Fruit fly (Drosophila melanogaster): ENCODE measurements around the gene sty.
A peak's percentile ranks its signal among the peaks of the same experiment; 100 is the strongest.

sty gene

DNA sequence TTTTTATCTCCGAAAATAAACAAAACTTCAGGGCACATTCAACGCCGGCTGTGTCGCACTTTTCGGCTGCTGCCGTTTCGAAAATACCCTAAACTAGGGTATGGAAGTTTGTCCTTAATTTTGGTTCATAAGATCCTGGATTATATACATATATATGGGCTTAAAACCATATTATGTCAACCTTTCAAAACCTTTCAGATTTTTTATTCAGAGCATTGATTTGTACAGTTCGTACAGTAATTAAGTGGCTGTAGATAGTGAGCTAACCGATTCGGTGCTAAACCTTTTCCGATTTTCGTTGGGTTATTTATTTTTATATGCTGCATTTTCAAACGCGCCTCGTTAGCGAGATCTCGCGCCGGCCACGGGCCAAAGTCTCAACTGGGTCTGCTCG is 35.1 kb downstream of the sty start (continued):
- TF ChIP-seq Ets21C (GFP tag; optimal IDR thresholded peaks at IDR 0.05): peak; percentile 71
- TF ChIP-seq esn (GFP tag; optimal IDR thresholded peaks at IDR 0.05): peak; percentile 89
- no peak for TF ChIP-seq spab (GFP tag; optimal IDR thresholded peaks at IDR 0.05)
- peak; percentile 78 for TF ChIP-seq CG11902 (GFP tag; optimal IDR thresholded peaks at IDR 0.05)
- no peak for TF ChIP-seq dac (GFP tag; optimal IDR thresholded peaks at IDR 0.05)
- peak; percentile 75 for TF ChIP-seq Met (GFP tag; optimal IDR thresholded peaks at IDR 0.05)
- peak; percentile 15 for TF ChIP-seq CG6854 (GFP tag; optimal IDR thresholded peaks at IDR 0.05)
- no peak for TF ChIP-seq fd59A (GFP tag; optimal IDR thresholded peaks at IDR 0.05)
- TF ChIP-seq Lpt (GFP tag; optimal IDR thresholded peaks at IDR 0.05): no peak
- TF ChIP-seq fd85E (GFP tag; optimal IDR thresholded peaks at IDR 0.05): no peak
- no peak for TF ChIP-seq CG16779 (tag; optimal IDR thresholded peaks at IDR 0.05)
- no peak for TF ChIP-seq salr (GFP tag; optimal IDR thresholded peaks at IDR 0.05)
- no peak for TF ChIP-seq Ets96B (tag; optimal IDR thresholded peaks at IDR 0.05)
- TF ChIP-seq CG8632 (GFP tag; optimal IDR thresholded peaks at IDR 0.05): peak; percentile 24
- no peak for TF ChIP-seq Sox15 (GFP tag; optimal IDR thresholded peaks at IDR 0.05)
- no peak for TF ChIP-seq OdsH (GFP tag; optimal IDR thresholded peaks at IDR 0.05)
- peak; percentile 94 for TF ChIP-seq svp (GFP tag)
- TF ChIP-seq acj6 (GFP tag; optimal IDR thresholded peaks at IDR 0.05): peak; percentile 11
- TF ChIP-seq Eip75B (GFP tag; optimal IDR thresholded peaks at IDR 0.05): peak; percentile 73
- peak; percentile 18; the same call in 1 of the 2 replicates for TF ChIP-seq Gug (GFP tag; IDR thresholded peaks at IDR 0.05)
- TF ChIP-seq eg (GFP tag; IDR thresholded peaks at IDR 0.05): no peak
- peak; percentile 62 for TF ChIP-seq Sox102F (GFP tag; optimal IDR thresholded peaks at IDR 0.05)
- peak; percentile 55 for TF ChIP-seq CG6276 (GFP tag; optimal IDR thresholded peaks at IDR 0.05)
- TF ChIP-seq CG3032 (tag; optimal IDR thresholded peaks at IDR 0.05): peak; percentile 10
- peak; percentile 63 for TF ChIP-seq CG31627 (GFP tag; optimal IDR thresholded peaks at IDR 0.05)
- TF ChIP-seq Hr39 (GFP tag; optimal IDR thresholded peaks at IDR 0.05): peak; percentile 69

DNA sequence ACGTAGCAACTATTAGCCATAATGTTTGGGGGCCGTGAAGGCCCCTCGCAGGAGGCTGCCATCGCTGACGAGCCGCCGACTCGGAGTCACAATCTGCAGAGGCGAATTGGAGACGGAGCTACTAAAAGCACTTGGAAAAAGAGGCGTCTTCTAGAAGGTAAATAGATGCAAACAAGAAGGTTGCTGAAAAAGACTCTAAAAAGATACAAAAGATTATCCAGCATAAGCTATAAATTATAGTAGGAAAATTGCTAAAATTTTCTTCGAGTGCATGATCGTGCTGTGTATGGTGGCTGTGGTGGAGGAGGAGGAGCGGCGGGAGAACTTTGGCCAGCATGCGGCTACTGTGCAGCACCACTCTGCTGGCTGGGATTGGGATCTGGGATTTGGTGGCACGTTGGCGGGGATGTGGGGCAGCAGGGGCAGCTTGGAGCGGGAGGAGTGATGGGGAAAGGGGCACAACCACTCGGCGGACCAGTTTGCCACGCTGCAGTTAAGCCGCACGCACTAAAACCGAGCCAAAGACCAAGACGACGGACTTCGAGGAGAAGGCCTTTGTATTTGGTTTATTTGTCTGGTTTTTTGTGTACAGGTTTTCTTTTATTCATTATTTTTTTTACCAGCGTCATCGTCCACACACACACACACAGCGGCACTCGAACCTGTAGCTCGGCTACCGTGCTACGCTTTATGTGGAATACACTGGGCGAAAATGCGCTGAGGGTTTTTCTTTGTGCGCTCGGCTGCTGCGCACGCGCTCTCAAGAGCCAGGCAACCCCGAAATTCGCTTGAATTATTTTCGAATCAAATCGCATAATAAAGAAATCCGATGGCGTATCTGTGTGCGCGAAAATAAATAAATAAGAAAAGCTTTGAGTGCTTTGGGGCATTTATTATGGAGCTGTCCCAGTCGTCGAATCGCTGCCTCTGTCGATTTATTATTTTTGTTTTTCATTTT is 35.7 kb downstream of the sty start:
- TF ChIP-seq Gug (GFP tag; IDR thresholded peaks at IDR 0.05) (peak; percentile 70), dac (GFP tag; optimal IDR thresholded peaks at IDR 0.05) (peak; percentile 34), CG10669 (GFP tag; optimal IDR thresholded peaks at IDR 0.05) (peak; percentile 67), CG31627 (GFP tag; optimal IDR thresholded peaks at IDR 0.05) (peak; percentile 76), CG3919 (GFP tag; optimal IDR thresholded peaks at IDR 0.05) (peak; percentile 82), CG10631 (GFP tag; optimal IDR thresholded peaks at IDR 0.05) (peak; percentile 78), acj6 (GFP tag; optimal IDR thresholded peaks at IDR 0.05) (peak; percentile 74), Hr4 (GFP tag; optimal IDR thresholded peaks at IDR 0.05) (peak; percentile 54), Sox15 (GFP tag; optimal IDR thresholded peaks at IDR 0.05) (peak; percentile 46), fkh (GFP tag; optimal IDR thresholded peaks at IDR 0.05) (peak; percentile 41), achi (GFP tag; optimal IDR thresholded peaks at IDR 0.05) (peak; percentile 62), CG11294 (GFP tag; IDR thresholded peaks at IDR 0.05) (peak; percentile 74), cyc (GFP tag; optimal IDR thresholded peaks at IDR 0.05) (peak; percentile 90), CG6163 (GFP tag; IDR thresholded peaks at IDR 0.05) (peak; percentile 89), Eip93F (GFP tag; optimal IDR thresholded peaks at IDR 0.05) (peak; percentile 44), vri (GFP tag; optimal IDR thresholded peaks at IDR 0.05) (peak; percentile 82), Eip75B (GFP tag; optimal IDR thresholded peaks at IDR 0.05) (peak; percentile 76), topi (GFP tag; optimal IDR thresholded peaks at IDR 0.05) (peak; percentile 90), CG11762 (GFP tag; optimal IDR thresholded peaks at IDR 0.05; ENCODE audit: insufficient read depth) (peak; percentile 66), Sox102F (GFP tag; optimal IDR thresholded peaks at IDR 0.05) (peak; percentile 77), Lpt (GFP tag; optimal IDR thresholded peaks at IDR 0.05) (peak; percentile 75), CG9139 (GFP tag; optimal IDR thresholded peaks at IDR 0.05) (peak; percentile 39), spab (GFP tag; optimal IDR thresholded peaks at IDR 0.05) (peak; percentile 69), CG6808 (GFP tag; optimal IDR thresholded peaks at IDR 0.05) (peak; percentile 69), ss (GFP tag; optimal IDR thresholded peaks at IDR 0.05) (peak; percentile 27 to 90), CG7368 (GFP tag; optimal IDR thresholded peaks at IDR 0.05) (peak; percentile 70), OdsH (GFP tag; optimal IDR thresholded peaks at IDR 0.05) (peak; percentile 65), CG4318 (GFP tag; optimal IDR thresholded peaks at IDR 0.05) (peak; percentile 66), Ets96B (tag; optimal IDR thresholded peaks at IDR 0.05) (peak; percentile 71), CG16779 (tag; optimal IDR thresholded peaks at IDR 0.05) (peak; percentile 41), fd59A (GFP tag; optimal IDR thresholded peaks at IDR 0.05) (peak; percentile 20), Smox (GFP tag; optimal IDR thresholded peaks at IDR 0.05) (peak; percentile 62), Eip78C (GFP tag) (peak; percentile 89), Met (GFP tag; optimal IDR thresholded peaks at IDR 0.05) (peak; percentile 78), CG6854 (GFP tag; optimal IDR thresholded peaks at IDR 0.05) (peak; percentile 60)
